Fruit fly (Drosophila melanogaster): ENCODE results near the gene Nelf-A.

Nelf-A gene

DNA sequence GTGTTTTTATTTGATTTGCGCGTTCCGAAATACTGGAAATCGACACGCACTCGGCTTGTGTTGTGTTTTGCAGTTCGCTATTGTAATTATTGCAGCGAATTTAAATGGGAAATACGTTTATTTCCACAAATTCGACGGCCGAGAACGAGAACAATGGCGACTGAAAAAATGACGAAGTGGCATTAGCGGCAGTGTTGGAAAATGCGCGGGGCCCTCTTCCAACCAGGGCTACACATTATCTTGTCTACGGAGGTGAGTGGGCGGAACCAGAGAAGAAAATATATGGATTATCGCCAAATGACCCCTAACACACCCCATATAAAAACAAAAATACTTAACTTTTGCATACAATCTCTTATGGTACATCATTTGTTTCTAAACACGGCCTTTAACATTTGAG is 45.4 kb downstream of the Nelf-A start, which contains the start of gene Rab1:
TSS of gene Rab1 (minus strand) at position 188 of the 400 bp plus-strand sequence.
- TF ChIP-seq B-H2 (GFP tag; optimal IDR thresholded peaks at IDR 0.05), result peak; percentile 78
- no peak for TF ChIP-seq Gug (GFP tag; IDR thresholded peaks at IDR 0.05)
- TF ChIP-seq pros (GFP tag; optimal IDR thresholded peaks at IDR 0.05), result no peak
- TF ChIP-seq her (GFP tag; optimal IDR thresholded peaks at IDR 0.05), result no peak
- no peak for TF ChIP-seq CHES-1-like (GFP tag; optimal IDR thresholded peaks at IDR 0.05)
- TF ChIP-seq Lhr (GFP tag; optimal IDR thresholded peaks at IDR 0.05), result peak; percentile 4
- no peak for TF ChIP-seq CG14014 (GFP tag; IDR thresholded peaks at IDR 0.05)
- TF ChIP-seq Nf-YC (tag; optimal IDR thresholded peaks at IDR 0.05), result peak; percentile 10
- TF ChIP-seq CG31365 (tag; optimal IDR thresholded peaks at IDR 0.05), result peak; percentile 11
- TF ChIP-seq CG11085 (GFP tag; IDR thresholded peaks at IDR 0.05), result 0 out of 2 replicates have a peak, but pooled peaks have one; percentile 26
- TF ChIP-seq bowl (GFP tag; IDR thresholded peaks at IDR 0.05), result no peak
- no peak for TF ChIP-seq pho (GFP tag; optimal IDR thresholded peaks at IDR 0.05)
- TF ChIP-seq inv (GFP tag; IDR thresholded peaks at IDR 0.05; ENCODE audit: partially characterized antibody), result no peak
- no peak for TF ChIP-seq Trl (optimal IDR thresholded peaks at IDR 0.05)
- TF ChIP-seq Trl (GFP tag; optimal IDR thresholded peaks at IDR 0.05), result peak; percentile 16
- no peak for TF ChIP-seq Abd-B (GFP tag; optimal IDR thresholded peaks at IDR 0.05)
- no peak for TF ChIP-seq PHDP (tag; optimal IDR thresholded peaks at IDR 0.05)
- TF ChIP-seq nerfin-1 (tag; optimal IDR thresholded peaks at IDR 0.05), result peak; percentile 7
- peak; percentile 58 for TF ChIP-seq lilli (GFP tag; optimal IDR thresholded peaks at IDR 0.05)
- TF ChIP-seq Six4 (GFP tag; optimal IDR thresholded peaks at IDR 0.05), result no peak
- TF ChIP-seq CG17328 (GFP tag; IDR thresholded peaks at IDR 0.05), result peak; percentile 34; the same call in 1 of the 2 replicates
- TF ChIP-seq bbx (GFP tag; IDR thresholded peaks at IDR 0.05; ENCODE audit: partially characterized antibody), result no peak
- no peak for TF ChIP-seq CG5953 (GFP tag; IDR thresholded peaks at IDR 0.05)
- TF ChIP-seq vnd (GFP tag; IDR thresholded peaks at IDR 0.05; ENCODE audit: partially characterized antibody), result no peak
- TF ChIP-seq nom (GFP tag; optimal IDR thresholded peaks at IDR 0.05), result peak; percentile 29
- TF ChIP-seq H15 (GFP tag; IDR thresholded peaks at IDR 0.05), result no peak
- TF ChIP-seq esg (GFP tag; conservative IDR thresholded peaks at IDR 0.05), result no peak
- TF ChIP-seq mam (GFP tag; optimal IDR thresholded peaks at IDR 0.05), result peak; percentile 54
- peak; percentile 62; the same call in 2 of the 3 replicates for TF ChIP-seq CG34422 (GFP tag; IDR thresholded peaks at IDR 0.05)
- TF ChIP-seq lmd (GFP tag; IDR thresholded peaks at IDR 0.05), result peak; percentile 41; the same call in 1 of the 2 replicates
- peak; percentile 4 for TF ChIP-seq CG33213 (GFP tag; optimal IDR thresholded peaks at IDR 0.05)
- peak; percentile 94 for TF ChIP-seq CG7928 (GFP tag; optimal IDR thresholded peaks at IDR 0.05)
- no peak for TF ChIP-seq Usf (GFP tag; optimal IDR thresholded peaks at IDR 0.05)
- 0 out of 3 replicates have a peak, but pooled peaks have one; percentile 24 for TF ChIP-seq CG16813 (GFP tag; IDR thresholded peaks at IDR 0.05; ENCODE audit: partially characterized antibody)
- no peak for TF ChIP-seq kah (GFP tag; optimal IDR thresholded peaks at IDR 0.05)
- peak; percentile 24 for TF ChIP-seq CG10979 (tag; optimal IDR thresholded peaks at IDR 0.05)
- TF ChIP-seq sr (GFP tag; IDR thresholded peaks at IDR 0.05), result peak; percentile 97
- peak; percentile 14 for TF ChIP-seq CG30403 (GFP tag; optimal IDR thresholded peaks at IDR 0.05)
- peak; percentile 19 for TF ChIP-seq CG17385 (GFP tag; optimal IDR thresholded peaks at IDR 0.05)
- peak; percentile 66 for TF ChIP-seq slbo (GFP tag; IDR thresholded peaks at IDR 0.05)
- TF ChIP-seq nmo (GFP tag; optimal IDR thresholded peaks at IDR 0.05), result peak; percentile 46
- TF ChIP-seq CG1602 (GFP tag; optimal IDR thresholded peaks at IDR 0.05), result no peak
- no peak for TF ChIP-seq cas (GFP tag; IDR thresholded peaks at IDR 0.05)
- TF ChIP-seq usp (GFP tag; optimal IDR thresholded peaks at IDR 0.05), result no peak
- TF ChIP-seq CG18262 (tag; optimal IDR thresholded peaks at IDR 0.05), result peak; percentile 4
- TF ChIP-seq CG17829 (tag; optimal IDR thresholded peaks at IDR 0.05), result peak; percentile 29
- peak; percentile 14 for TF ChIP-seq CG15269 (tag; optimal IDR thresholded peaks at IDR 0.05)
- TF ChIP-seq CG4617 (GFP tag; optimal IDR thresholded peaks at IDR 0.05; ENCODE audit: borderline replicate concordance), result peak; percentile 87
- peak; percentile 27 for TF ChIP-seq CG1233 (GFP tag; optimal IDR thresholded peaks at IDR 0.05)
- peak; percentile 96 for TF ChIP-seq phol (tag; optimal IDR thresholded peaks at IDR 0.05)
- peak in 1 of 2 experiments; percentile 39 for TF ChIP-seq Hr78 (GFP tag; optimal IDR thresholded peaks at IDR 0.05)
